Fruit fly (Drosophila melanogaster) whole organism, pupa: ENCODE measurements around the gene Ugt37A3.

Source experiments
- CG10348 ChIP-seq: fragments of 200-800 bp; sonication (Bioruptor generic); IDR thresholded peaks from 2 replicates; pipeline ENCODE4 v1.3.6; 2022; ENCODE audit warnings: missing biosample characterization, missing genetic modification characterization
- CG12605 ChIP-seq: fragments of 200-800 bp; sonication (Bioruptor generic); IDR thresholded peaks from 2 replicates; pipeline ENCODE4 v1.3.6; 2022; ENCODE audit warnings: missing biosample characterization, missing genetic modification characterization
- CG13204 ChIP-seq: fragments of 200-800 bp; sonication (Bioruptor generic); optimal IDR thresholded peaks from 2 replicates; lab custom pipeline; 2018; ENCODE audit warnings: missing biosample characterization, mild to moderate bottlenecking, missing genetic modification characterization, moderate library complexity
- CG14655 ChIP-seq: fragments of 200-800 bp; sonication (Bioruptor generic); optimal IDR thresholded peaks from 3 replicates; lab custom pipeline; 2017; ENCODE audit warnings: mild to moderate bottlenecking, missing biosample characterization, missing genetic modification reagents, missing genetic modification characterization
- CG15710 ChIP-seq: fragments of 200-800 bp; sonication (Bioruptor generic); optimal IDR thresholded peaks from 2 replicates; lab custom pipeline; 2018; ENCODE audit warnings: missing biosample characterization, mild to moderate bottlenecking, missing genetic modification characterization, moderate library complexity
- CG17806 ChIP-seq: fragments of 200-800 bp; sonication (Bioruptor generic); optimal IDR thresholded peaks from 2 replicates; lab custom pipeline; 2018; ENCODE audit warnings: missing biosample characterization, mild to moderate bottlenecking, missing genetic modification characterization, moderate library complexity
- CG32121 ChIP-seq: fragments of 200-800 bp; sonication (Bioruptor generic); IDR thresholded peaks from 2 replicates; pipeline ENCODE4 v1.3.6; 2022; ENCODE audit warnings: missing biosample characterization, missing genetic modification characterization
- CG34367 ChIP-seq: fragments of 200-800 bp; sonication (Bioruptor generic); optimal IDR thresholded peaks from 2 replicates; lab custom pipeline; 2018; ENCODE audit warnings: missing biosample characterization, mild to moderate bottlenecking, missing genetic modification characterization
- CG4496 ChIP-seq: fragments of 200-800 bp; sonication (Bioruptor generic); IDR thresholded peaks from 3 replicates; pipeline ENCODE4 v1.3.6; 2022; ENCODE audit warnings: missing biosample characterization, missing genetic modification characterization
- CG8159 ChIP-seq: fragments of 200-800 bp; sonication (Bioruptor generic); optimal IDR thresholded peaks from 3 replicates; lab custom pipeline; 2018; ENCODE audit warnings: missing biosample characterization, mild to moderate bottlenecking, missing genetic modification characterization, moderate library complexity
- CG8301 ChIP-seq: fragments of 200-800 bp; sonication (Bioruptor generic); optimal IDR thresholded peaks from 2 replicates; lab custom pipeline; 2018; ENCODE audit warnings: missing biosample characterization, mild to moderate bottlenecking, missing genetic modification characterization
- CG9948 ChIP-seq: fragments of 200-800 bp; sonication (Bioruptor generic); optimal IDR thresholded peaks from 2 replicates; lab custom pipeline; 2018; ENCODE audit warnings: missing biosample characterization, mild to moderate bottlenecking, missing genetic modification characterization, moderate library complexity
- D1 ChIP-seq: fragments of 200-800 bp; sonication (Bioruptor generic); optimal IDR thresholded peaks from 2 replicates; lab custom pipeline; 2018; ENCODE audit warnings: missing biosample characterization, mild to moderate bottlenecking, missing genetic modification characterization, moderate library complexity
- EcR ChIP-seq: fragments of 200-800 bp; sonication (Bioruptor generic); optimal IDR thresholded peaks from 3 replicates; lab custom pipeline; 2019; ENCODE audit warnings: missing biosample characterization, missing genetic modification characterization, mild to moderate bottlenecking, moderate library complexity, missing genetic modification reagents
- Ets98B ChIP-seq: fragments of 200-800 bp; sonication (Bioruptor generic); IDR thresholded peaks from 2 replicates; pipeline ENCODE4 v1.3.6; 2022; ENCODE audit warnings: missing biosample characterization, missing genetic modification characterization
- Pif1A ChIP-seq: fragments of 200-800 bp; sonication (Bioruptor generic); optimal IDR thresholded peaks from 3 replicates; lab custom pipeline; 2016; ENCODE audit warnings: missing biosample characterization, missing genetic modification characterization
- Pif1B ChIP-seq: fragments of 200-800 bp; sonication (Bioruptor generic); optimal IDR thresholded peaks from 3 replicates; lab custom pipeline; 2016; ENCODE audit warnings: missing biosample characterization, missing genetic modification characterization
- Snoo ChIP-seq: fragments of 200-800 bp; sonication (Bioruptor generic); optimal IDR thresholded peaks from 3 replicates; lab custom pipeline; 2017; ENCODE audit warnings: missing biosample characterization, mild to moderate bottlenecking, missing genetic modification characterization, inconsistent platforms
- fd96Ca ChIP-seq: fragments of 200-800 bp; sonication (Bioruptor generic); IDR thresholded peaks from 3 replicates; pipeline ENCODE4 v1.3.6; 2022; ENCODE audit warnings: missing biosample characterization, missing genetic modification characterization
- gl ChIP-seq: fragments of 200-800 bp; sonication (Bioruptor generic); optimal IDR thresholded peaks from 2 replicates; lab custom pipeline; 2018; ENCODE audit warnings: missing biosample characterization, mild to moderate bottlenecking, missing genetic modification characterization
- rn ChIP-seq: fragments of 200-800 bp; sonication (Bioruptor generic); IDR thresholded peaks from 2 replicates; pipeline ENCODE4 v1.3.6; 2022; ENCODE audit warnings: missing biosample characterization, missing genetic modification characterization

Ugt37A3 gene

dm6 chr3R:12743580-12743979 lies at the start of gene Ugt37A3:
TSS of gene Ugt37A3 (minus strand) at chr3R:12743680.
- no peak for TF ChIP-seq gl (tag; lab: Kevin White, UChicago)
- no peak for TF ChIP-seq Pif1B (GFP tag; lab: Kevin White, UChicago)
- TF ChIP-seq CG10348 (GFP tag; lab: Robert Waterston, UW) = no peak
- no peak for TF ChIP-seq CG14655 (GFP tag; lab: Kevin White, UChicago)
- TF ChIP-seq D1 (tag; lab: Kevin White, UChicago) = no peak
- no peak for TF ChIP-seq fd96Ca (GFP tag; lab: Robert Waterston, UW)
- no peak for TF ChIP-seq EcR (GFP tag; lab: Kevin White, UChicago)
- no peak for TF ChIP-seq Pif1A (GFP tag; lab: Kevin White, UChicago)
- no peak for TF ChIP-seq CG9948 (tag; lab: Kevin White, UChicago)
- no peak for TF ChIP-seq CG8301 (tag; lab: Kevin White, UChicago)
- TF ChIP-seq, all 21 proteins: peak for 0

- TF ChIP-seq CG34367 (tag; lab: Kevin White, UChicago) (no peak), CG14655 (GFP tag; lab: Kevin White, UChicago) (no peak), CG4496 (GFP tag; lab: Robert Waterston, UW) (no peak), gl (tag; lab: Kevin White, UChicago) (no peak), CG15710 (no peak), CG13204 (GFP tag; lab: Kevin White, UChicago) (no peak), D1 (tag; lab: Kevin White, UChicago) (no peak), fd96Ca (GFP tag; lab: Robert Waterston, UW) (no peak), Ets98B (GFP tag; lab: Robert Waterston, UW) (no peak), CG8159 (tag; lab: Kevin White, UChicago) (no peak)
Observed at dm6 chr3R:12783152-12783551, 39.7 kb upstream of the Ugt37A3 start, which contains the start of gene beat-Vc. TSS of gene beat-Vc (minus strand) at chr3R:12783216.

- TF ChIP-seq fd96Ca (GFP tag; lab: Robert Waterston, UW) (no peak), CG8301 (tag; lab: Kevin White, UChicago) (no peak), CG13204 (GFP tag; lab: Kevin White, UChicago) (no peak), D1 (tag; lab: Kevin White, UChicago) (no peak), CG4496 (GFP tag; lab: Robert Waterston, UW) (no peak), EcR (GFP tag; lab: Kevin White, UChicago) (no peak), Snoo (tag; lab: Kevin White, UChicago) (no peak), Pif1B (GFP tag; lab: Kevin White, UChicago) (no peak), gl (tag; lab: Kevin White, UChicago) (no peak), CG34367 (tag; lab: Kevin White, UChicago) (no peak), CG32121 (GFP tag; lab: Robert Waterston, UW) (no peak), CG12605 (GFP tag; lab: Robert Waterston, UW) (no peak), rn (GFP tag; lab: Robert Waterston, UW) (no peak), CG8159 (tag; lab: Kevin White, UChicago) (no peak)
Observed at dm6 chr3R:12751027-12751426, 7.5 kb upstream of the Ugt37A3 start.

- TF ChIP-seq gl (tag; lab: Kevin White, UChicago) (no peak), CG14655 (GFP tag; lab: Kevin White, UChicago) (no peak)
Observed at dm6 chr3R:12739247-12739646, 4.2 kb downstream of the Ugt37A3 start, which contains the start of gene Ugt37A2. TSS of gene Ugt37A2 (plus strand) at chr3R:12739642.

dm6 chr3R:12727944-12728649 lies 15.4 kb downstream of the Ugt37A3 start:
- peak; percentile 11 for TF ChIP-seq CG34367 (tag; lab: Kevin White, UChicago)
- no peak for TF ChIP-seq Snoo (tag; lab: Kevin White, UChicago)
- TF ChIP-seq CG13204 (GFP tag; lab: Kevin White, UChicago) = no peak
- TF ChIP-seq rn (GFP tag; lab: Robert Waterston, UW) = no peak
- TF ChIP-seq CG8301 (tag; lab: Kevin White, UChicago) = no peak
- no peak for TF ChIP-seq CG10348 (GFP tag; lab: Robert Waterston, UW)
- peak; percentile 12 for TF ChIP-seq CG9948 (tag; lab: Kevin White, UChicago)
- TF ChIP-seq CG8159 (tag; lab: Kevin White, UChicago) = peak; percentile 38
- peak; percentile 7 for TF ChIP-seq Pif1A (GFP tag; lab: Kevin White, UChicago)
- no peak for TF ChIP-seq CG32121 (GFP tag; lab: Robert Waterston, UW)
- no peak for TF ChIP-seq CG12605 (GFP tag; lab: Robert Waterston, UW)
- 0 out of 3 replicates have a peak, but pooled peaks have one; percentile 9 for TF ChIP-seq fd96Ca (GFP tag; lab: Robert Waterston, UW)
- TF ChIP-seq Pif1B (GFP tag; lab: Kevin White, UChicago) = no peak
- TF ChIP-seq CG4496 (GFP tag; lab: Robert Waterston, UW) = no peak
- TF ChIP-seq D1 (tag; lab: Kevin White, UChicago) = no peak
- no peak for TF ChIP-seq gl (tag; lab: Kevin White, UChicago)
- no peak for TF ChIP-seq Ets98B (GFP tag; lab: Robert Waterston, UW)
- TF ChIP-seq CG17806 (tag; lab: Kevin White, UChicago) = no peak
- no peak for TF ChIP-seq EcR (GFP tag; lab: Kevin White, UChicago)
- peak; percentile 10 for TF ChIP-seq CG15710
- TF ChIP-seq CG14655 (GFP tag; lab: Kevin White, UChicago) = peak; percentile 10
- TF ChIP-seq, all 21 proteins: peak for 7
